Fruit fly (Drosophila melanogaster) ovary, adult (tissue): Measurements from ENCODE around the gene PGRP-LA.

Experiments used
- CG17801 ChIP-seq: fragments of 200-800 bp; optimal IDR thresholded peaks from 2 replicates; lab custom pipeline; 2019; ENCODE audit warnings: missing biosample characterization, mild to moderate bottlenecking, missing genetic modification characterization, moderate library complexity; ENCODE audit not compliant: partially characterized antibody

The PGRP-LA gene

dm6 chr3L:9333745-9334382, at the start of gene PGRP-LA:
TSS of gene PGRP-LA (plus strand) at chr3L:9334332.
- TF ChIP-seq CG17801 (GFP tag; lab: Kevin White, UChicago) = no peak

DNA sequence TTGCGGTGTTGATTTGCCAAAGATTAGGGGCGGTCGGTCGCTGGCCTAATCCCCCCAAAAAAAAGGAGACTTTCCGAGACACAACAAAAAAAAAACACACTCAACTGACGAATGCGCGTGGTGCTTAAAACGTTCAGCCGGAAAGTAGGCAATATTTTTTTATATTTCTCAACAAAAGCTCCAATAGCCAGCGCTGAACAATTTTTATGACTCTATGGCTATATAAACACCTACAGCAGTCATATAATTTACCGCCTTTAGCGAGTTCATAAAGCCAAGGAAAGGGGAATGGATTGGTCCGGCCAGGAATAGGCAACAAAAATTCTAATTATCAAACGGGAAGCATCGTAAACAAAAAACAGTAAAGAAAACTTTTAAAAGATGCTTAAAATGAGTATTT, 29.7 kb upstream of the PGRP-LA start:
- no peak for TF ChIP-seq CG17801 (GFP tag; lab: Kevin White, UChicago)

DNA sequence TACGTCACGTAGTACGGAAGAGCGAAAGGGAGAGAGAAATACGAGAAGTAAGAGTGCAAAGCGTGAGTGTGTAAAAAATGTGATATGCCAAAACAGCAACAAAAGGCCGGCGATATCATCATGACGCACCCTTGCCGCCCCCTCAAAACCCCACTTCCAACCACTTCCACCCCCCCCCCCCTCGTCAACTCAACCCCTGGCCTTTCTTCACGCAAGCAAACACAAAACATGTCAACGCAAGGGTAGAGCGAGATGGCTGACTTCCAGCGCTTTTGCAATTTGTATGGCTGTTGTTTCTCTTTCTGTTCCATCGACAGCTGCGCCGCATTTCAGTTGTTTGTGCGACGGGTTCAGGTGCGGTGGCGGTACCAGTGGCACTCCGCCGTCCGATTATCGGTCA, 1.6 kb downstream of the PGRP-LA start:
- TF ChIP-seq CG17801 (GFP tag; lab: Kevin White, UChicago) = no peak

- TF ChIP-seq CG17801 (GFP tag; lab: Kevin White, UChicago) = no peak
Observed at dm6 chr3L:9337942-9338468, 3.9 kb downstream of the PGRP-LA start.

- no peak for TF ChIP-seq CG17801 (GFP tag; lab: Kevin White, UChicago)
Observed at dm6 chr3L:9338510-9338909, 4.4 kb downstream of the PGRP-LA start, which contains the start of gene PGRP-LC. TSS of gene PGRP-LC (plus strand) at chr3L:9338810.

DNA sequence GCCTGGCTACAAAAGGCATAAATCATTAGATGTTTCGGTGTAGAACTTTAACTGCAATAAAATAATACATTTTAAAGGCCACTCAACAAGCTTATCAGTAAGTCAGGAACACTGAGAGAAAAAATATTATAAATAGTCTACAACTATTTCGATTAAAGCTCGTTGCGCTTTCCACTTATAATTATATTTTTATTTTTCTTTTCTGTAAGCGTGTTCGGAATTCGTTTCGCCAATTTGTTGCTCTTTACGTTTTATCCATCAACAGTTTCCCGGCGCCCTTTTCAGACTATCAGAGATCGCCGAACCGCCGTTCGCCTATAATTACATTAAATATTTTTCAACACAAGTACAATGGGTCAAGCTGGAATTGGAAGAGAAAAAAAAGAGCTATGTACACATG, 4.9 kb downstream of the PGRP-LA start:
- TF ChIP-seq CG17801 (GFP tag; lab: Kevin White, UChicago) = no peak

- no peak for TF ChIP-seq CG17801 (GFP tag; lab: Kevin White, UChicago)
Observed at dm6 chr3L:9340232-9340631, 6.1 kb downstream of the PGRP-LA start.

DNA sequence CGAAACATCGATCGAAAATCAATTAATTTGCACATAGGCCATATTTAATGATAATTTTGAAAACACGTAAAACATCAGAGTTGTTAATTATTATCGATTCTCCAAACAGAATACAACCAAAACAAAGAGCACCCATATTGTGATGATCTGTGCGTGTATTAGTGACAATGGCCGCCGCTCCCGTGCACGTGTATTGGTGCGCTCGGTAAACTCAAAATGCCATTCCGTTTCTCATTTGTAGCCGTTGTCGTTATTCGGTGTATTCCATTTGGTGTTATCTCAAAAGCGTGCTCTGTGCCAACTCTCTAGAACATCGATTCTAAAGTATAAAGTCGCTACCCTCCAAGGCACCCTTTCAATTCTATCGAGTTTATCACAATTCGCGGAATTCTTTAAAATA, 6.7 kb downstream of the PGRP-LA start:
- TF ChIP-seq CG17801 (GFP tag; lab: Kevin White, UChicago) = no peak

DNA sequence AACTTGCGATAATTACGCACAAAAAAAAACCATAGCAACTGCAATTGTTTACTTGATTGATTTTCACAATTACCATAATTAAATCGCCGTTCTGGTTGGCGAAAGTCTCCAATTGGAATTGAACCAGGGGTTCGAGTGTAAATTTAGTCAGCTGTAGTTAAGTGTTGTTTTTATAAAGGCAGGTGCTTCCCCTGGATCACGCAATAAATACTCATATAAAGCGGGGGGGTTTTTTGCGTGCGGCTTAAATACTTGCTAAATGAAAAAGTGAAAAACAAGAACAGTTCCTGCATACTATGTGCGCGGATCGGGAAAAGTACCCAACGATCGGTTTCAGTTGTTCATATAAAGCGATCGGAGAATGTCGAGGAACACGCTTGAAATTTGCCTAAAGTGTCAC, 9.8 kb downstream of the PGRP-LA start:
- no peak for TF ChIP-seq CG17801 (GFP tag; lab: Kevin White, UChicago)

dm6 chr3L:9345157-9345556, 11.0 kb downstream of the PGRP-LA start:
- TF ChIP-seq CG17801 (GFP tag; lab: Kevin White, UChicago) = no peak

- TF ChIP-seq CG17801 (GFP tag; lab: Kevin White, UChicago) = no peak
Observed at dm6 chr3L:9349314-9349733, 15.2 kb downstream of the PGRP-LA start, which contains the start of gene PGRP-LF. TSS of gene PGRP-LF (plus strand) at chr3L:9349609.

DNA sequence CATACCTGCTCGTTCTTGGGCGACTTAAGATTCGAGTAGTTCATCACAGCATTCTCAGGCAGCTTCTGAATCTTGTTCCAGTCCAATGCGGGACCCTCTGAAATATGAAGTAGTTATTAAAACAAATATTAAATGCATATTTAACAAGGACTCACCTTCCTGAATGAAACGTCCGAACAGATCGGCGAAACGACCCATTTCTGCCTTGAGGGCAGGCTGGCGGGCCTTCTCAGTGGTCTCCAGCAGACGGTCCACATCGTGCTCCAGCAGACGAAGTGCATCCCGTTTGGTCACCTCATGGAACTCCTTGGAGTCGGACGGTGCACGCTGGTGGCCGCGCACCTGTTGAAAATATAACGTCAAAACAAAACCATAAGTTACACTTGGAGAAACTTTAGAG, 19.6 kb downstream of the PGRP-LA start, which contains the start of gene CG32040:
Gene CG32040 (plus strand): TSS at position 301 of the 400 bp plus-strand sequence.
- TF ChIP-seq CG17801 (GFP tag; lab: Kevin White, UChicago) = no peak

DNA sequence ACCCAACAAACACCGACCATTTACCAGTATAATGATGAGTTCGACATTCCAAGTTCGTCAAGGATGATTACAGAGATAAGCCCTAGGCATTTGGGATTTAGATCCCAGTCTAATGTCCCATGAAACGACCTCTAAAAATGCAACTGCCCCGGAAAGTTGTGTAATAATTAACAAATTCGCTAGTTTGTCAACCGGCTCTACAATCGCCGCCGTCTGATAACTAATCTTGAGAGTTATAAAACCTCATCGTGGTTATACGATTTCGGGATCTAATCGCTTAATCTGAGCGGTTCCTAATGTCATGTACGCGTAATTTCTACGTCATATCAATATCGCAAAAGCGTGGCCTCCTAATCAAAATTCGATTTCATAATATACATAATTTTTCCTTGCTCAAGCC, 21.4 kb downstream of the PGRP-LA start:
- peak; percentile 8 for TF ChIP-seq CG17801 (GFP tag; lab: Kevin White, UChicago)

DNA sequence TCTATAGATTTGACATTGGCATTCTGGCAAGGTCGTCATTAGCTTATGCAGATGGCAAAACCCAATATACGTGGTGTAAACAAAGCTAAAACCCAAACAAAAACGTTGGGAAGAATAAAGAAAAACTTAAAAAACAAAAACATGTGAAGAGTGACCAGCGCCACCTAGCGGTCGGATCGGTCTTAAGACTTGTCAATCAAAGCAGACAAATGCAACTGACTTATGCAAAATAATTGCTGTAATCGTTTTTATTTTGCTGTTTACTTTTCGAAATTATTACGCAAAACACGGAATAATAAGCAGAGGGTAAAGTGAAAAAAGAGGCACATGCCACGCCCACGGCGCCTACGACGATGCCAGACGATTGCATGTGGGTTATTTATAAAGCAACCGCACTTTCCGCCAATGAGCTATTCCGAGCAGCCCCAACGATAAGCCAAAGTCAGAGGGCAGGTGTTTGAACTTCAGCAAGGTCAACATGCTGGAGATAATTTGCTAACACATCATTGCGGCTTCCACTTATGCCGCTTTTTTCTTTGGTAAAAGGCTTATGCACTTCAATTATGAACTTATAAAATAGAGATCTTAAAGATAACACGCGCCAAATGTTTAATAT, 22.1 kb downstream of the PGRP-LA start:
- TF ChIP-seq CG17801 (GFP tag; lab: Kevin White, UChicago) = no peak

- TF ChIP-seq CG17801 (GFP tag; lab: Kevin White, UChicago) = no peak
Observed at dm6 chr3L:9357830-9358712, 23.9 kb downstream of the PGRP-LA start.
